Worm (Caenorhabditis elegans): Measurements from ENCODE around the gene F43C1.7.

F43C1.7 gene

ce11 chrIII:4223668-4224127 lies 18.7 kb downstream of the F43C1.7 start (continued):
- peak in 2 of 6 experiments; percentile 15 to 57 for TF ChIP-seq elt-3 (tag; optimal IDR thresholded peaks at IDR 0.05)
- peak; percentile 75 for TF ChIP-seq nhr-11 (tag; optimal IDR thresholded peaks at IDR 0.05)
- TF ChIP-seq lin-14 (GFP tag; optimal IDR thresholded peaks at IDR 0.05): peak; percentile 98
- TF ChIP-seq snpc-4 (tag; optimal IDR thresholded peaks at IDR 0.05): peak; percentile 72
- no peak for TF ChIP-seq unc-30 (tag; optimal IDR thresholded peaks at IDR 0.05)
- peak; percentile 72 for TF ChIP-seq mef-2 (tag; optimal IDR thresholded peaks at IDR 0.05)
- TF ChIP-seq mab-9 (GFP tag; IDR thresholded peaks at IDR 0.05): no peak
- peak; percentile 89 for TF ChIP-seq mep-1 (tag; optimal IDR thresholded peaks at IDR 0.05)
- no peak for TF ChIP-seq hpl-2 (GFP tag; optimal IDR thresholded peaks at IDR 0.05)
- no peak for TF ChIP-seq ces-1 (GFP tag; optimal IDR thresholded peaks at IDR 0.05)
- 0 out of 2 replicates have a peak, but pooled peaks have one; percentile 12 for TF ChIP-seq unc-98 (GFP tag; IDR thresholded peaks at IDR 0.05)
- peak; percentile 32 for TF ChIP-seq nhr-90 (tag; optimal IDR thresholded peaks at IDR 0.05; ENCODE audit: poor library complexity)
- no peak for TF ChIP-seq nhr-84 (tag; optimal IDR thresholded peaks at IDR 0.05)
- no peak for TF ChIP-seq ztf-11 (tag; optimal IDR thresholded peaks at IDR 0.05)
- TF ChIP-seq nhr-20 (tag; optimal IDR thresholded peaks at IDR 0.05): peak; percentile 90
- no peak for TF ChIP-seq sptf-1 (tag; optimal IDR thresholded peaks at IDR 0.05)
- TF ChIP-seq sup-37 (GFP tag; optimal IDR thresholded peaks at IDR 0.05): peak; percentile 37
- no peak for TF ChIP-seq nhr-76 (tag; optimal IDR thresholded peaks at IDR 0.05)
- no peak for TF ChIP-seq efl-3 (GFP tag; optimal IDR thresholded peaks at IDR 0.05)
- peak; percentile 45 to 54 (median 49) for TF ChIP-seq dpl-1 (GFP tag; optimal IDR thresholded peaks at IDR 0.05)
- TF ChIP-seq C04F5.9 (tag; optimal IDR thresholded peaks at IDR 0.05): no peak
- TF ChIP-seq irx-1 (tag; optimal IDR thresholded peaks at IDR 0.05): peak; percentile 78
- no peak for TF ChIP-seq Y116A8C.19 (tag; optimal IDR thresholded peaks at IDR 0.05; ENCODE audit: borderline replicate concordance)
- TF ChIP-seq nhr-77 (tag; optimal IDR thresholded peaks at IDR 0.05): peak; percentile 87
- peak; percentile 29 to 84 for TF ChIP-seq egl-27 (tag; optimal IDR thresholded peaks at IDR 0.05)
- peak; percentile 86 for TF ChIP-seq nhr-47 (tag; optimal IDR thresholded peaks at IDR 0.05)
- peak; percentile 79 for TF ChIP-seq rnt-1 (tag; optimal IDR thresholded peaks at IDR 0.05)
- TF ChIP-seq aha-1 (tag; optimal IDR thresholded peaks at IDR 0.05): no peak
- TF ChIP-seq mdl-1 (tag; optimal IDR thresholded peaks at IDR 0.05): peak in 1 of 2 experiments; percentile 89
- peak; percentile 45 for TF ChIP-seq lir-3 (tag; optimal IDR thresholded peaks at IDR 0.05; ENCODE audit: poor library complexity)
- TF ChIP-seq lin-15B (tag; optimal IDR thresholded peaks at IDR 0.05): peak; percentile 39
- no peak for TF ChIP-seq nhr-28 (tag; optimal IDR thresholded peaks at IDR 0.05)
- peak; percentile 87 for TF ChIP-seq tbx-2 (tag; optimal IDR thresholded peaks at IDR 0.05)
- TF ChIP-seq unc-130 (tag; optimal IDR thresholded peaks at IDR 0.05): peak; percentile 72

- TF ChIP-seq lin-14 (GFP tag; optimal IDR thresholded peaks at IDR 0.05): peak; percentile 45
- no peak for TF ChIP-seq fkh-8 (tag; optimal IDR thresholded peaks at IDR 0.05)
- TF ChIP-seq efl-1 (optimal IDR thresholded peaks at IDR 0.05): no peak
- peak in 1 of 2 experiments; percentile 21 for TF ChIP-seq efl-1 (GFP tag; optimal IDR thresholded peaks at IDR 0.05 in 1 of 2)
- TF ChIP-seq hlh-4 (tag; optimal IDR thresholded peaks at IDR 0.05): no peak
- no peak for TF ChIP-seq mab-9 (GFP tag; IDR thresholded peaks at IDR 0.05)
- TF ChIP-seq nhr-71 (tag; optimal IDR thresholded peaks at IDR 0.05): no peak
- TF ChIP-seq ceh-63 (GFP tag; optimal IDR thresholded peaks at IDR 0.05): no peak
- TF ChIP-seq isw-1 (GFP tag; IDR thresholded peaks at IDR 0.05): no peak
- TF ChIP-seq lin-15B (tag; optimal IDR thresholded peaks at IDR 0.05): no peak
- TF ChIP-seq nhr-85 (tag): no peak
- no peak for TF ChIP-seq nhr-19 (GFP tag; conservative IDR thresholded peaks at IDR 0.05)
- TF ChIP-seq tlp-1 (tag; optimal IDR thresholded peaks at IDR 0.05): no peak
- no peak for TF ChIP-seq unc-98 (GFP tag; IDR thresholded peaks at IDR 0.05)
- no peak for TF ChIP-seq sptf-1 (tag; optimal IDR thresholded peaks at IDR 0.05)
- no peak for TF ChIP-seq unc-30 (tag; optimal IDR thresholded peaks at IDR 0.05)
Observed at ce11 chrIII:4221527-4221926, 20.8 kb downstream of the F43C1.7 start.
